Fruit fly (Drosophila melanogaster) whole organism, wandering third instar larva: ENCODE measurements around the gene Hap40.
A peak's percentile ranks its signal among the peaks of the same experiment; 100 is the strongest.

ENCODE experiments used
- Abd-B ChIP-seq: fragments of >200 bp; optimal IDR thresholded peaks from 2 replicates; lab custom pipeline; 2017; ENCODE audit warnings: missing biosample characterization, missing genetic modification characterization
- CG32264 ChIP-seq: fragments of 200-800 bp; sonication (Bioruptor generic); optimal IDR thresholded peaks from 2 replicates; lab custom pipeline; 2016; ENCODE audit warnings: missing biosample characterization, missing genetic modification characterization
- CG9705 ChIP-seq: fragments of 200-800 bp; sonication (Bioruptor generic); optimal IDR thresholded peaks from 2 replicates; lab custom pipeline; 2018; ENCODE audit warnings: missing biosample characterization, mild to moderate bottlenecking, missing genetic modification characterization
- CrebA ChIP-seq: fragments of 200-800 bp; sonication (Bioruptor generic); optimal IDR thresholded peaks from 2 replicates; lab custom pipeline; 2016; ENCODE audit warnings: missing biosample characterization, mild to moderate bottlenecking, missing genetic modification characterization, borderline replicate concordance
- Dfd ChIP-seq: fragments of >200 bp; optimal IDR thresholded peaks from 2 replicates; lab custom pipeline; 2017; ENCODE audit warnings: missing biosample characterization, missing genetic modification characterization
- Dif ChIP-seq: fragments of 200-275, 200-300 bp; sonication (Bioruptor generic); optimal IDR thresholded peaks from 2 replicates; lab custom pipeline; 2018; ENCODE audit warnings: missing biosample characterization, missing genetic modification characterization; ENCODE audit not compliant: partially characterized antibody
- GATAd ChIP-seq: sonication (Bioruptor generic); optimal IDR thresholded peaks from 2 replicates; lab custom pipeline; 2016; ENCODE audit warnings: missing biosample characterization, missing genetic modification characterization
- HLH106 ChIP-seq: fragments of 200-800 bp; optimal IDR thresholded peaks from 3 replicates; lab custom pipeline; 2019; ENCODE audit warnings: missing biosample characterization, mild to moderate bottlenecking, missing genetic modification characterization, moderate library complexity
- Hnf4 ChIP-seq: fragments of 200-800 bp; sonication (Bioruptor generic); optimal IDR thresholded peaks from 2 replicates; lab custom pipeline; 2016; ENCODE audit warnings: missing biosample characterization, mild to moderate bottlenecking, missing genetic modification characterization
- Hr78 ChIP-seq: fragments of >200 bp; optimal IDR thresholded peaks from 2 replicates; lab custom pipeline; 2017; ENCODE audit warnings: missing biosample characterization, missing genetic modification characterization
- Hr83 ChIP-seq: fragments of 200-300 bp; sonication (Bioruptor generic); optimal IDR thresholded peaks from 2 replicates; lab custom pipeline; 2016; ENCODE audit warnings: missing biosample characterization, mild to moderate bottlenecking, missing genetic modification characterization, moderate library complexity; ENCODE audit not compliant: poor library complexity, severe bottlenecking
- Jra ChIP-seq: sonication (Bioruptor generic); optimal IDR thresholded peaks from 2 replicates; lab custom pipeline; 2016; ENCODE audit warnings: missing biosample characterization, missing genetic modification characterization
- Mio ChIP-seq: sonication (Bioruptor generic); optimal IDR thresholded peaks from 2 replicates; lab custom pipeline; 2016; ENCODE audit warnings: missing biosample characterization, missing genetic modification characterization
- Myc ChIP-seq: fragments of >200 bp; optimal IDR thresholded peaks from 2 replicates; lab custom pipeline; 2017
- N ChIP-seq: fragments of >200 bp; optimal IDR thresholded peaks from 2 replicates; lab custom pipeline; 2018; ENCODE audit warnings: missing biosample characterization, missing external identifiers, missing genetic modification characterization
- OdsH ChIP-seq: fragments of 200-800 bp; sonication (Bioruptor generic); optimal IDR thresholded peaks from 2 replicates; lab custom pipeline; 2016; ENCODE audit warnings: missing biosample characterization, mild to moderate bottlenecking, missing genetic modification characterization
- Rel ChIP-seq, 2 experiments: fragments of 200-800 bp; sonication (Bioruptor generic) in 1 of 2; optimal IDR thresholded peaks; 2 replicates in 1 of 2; 3 replicates in 1 of 2; lab custom pipeline; 2016 to 2019; ENCODE audit warnings: mild to moderate bottlenecking in 2 of 2, missing biosample characterization in 2 of 2, missing genetic modification characterization in 2 of 2, moderate library complexity in 1 of 2
- Sp1 ChIP-seq: fragments of 200-800 bp; sonication (Bioruptor generic); optimal IDR thresholded peaks from 3 replicates; lab custom pipeline; 2019; ENCODE audit warnings: missing biosample characterization, mild to moderate bottlenecking, missing genetic modification characterization, moderate library complexity
- Vsx2 ChIP-seq: fragments of 200-300, 225-300 bp; sonication (Bioruptor generic); optimal IDR thresholded peaks from 2 replicates; lab custom pipeline; 2018; ENCODE audit warnings: missing biosample characterization, missing genetic modification characterization; ENCODE audit not compliant: partially characterized antibody
- br ChIP-seq: fragments of 200-800 bp; sonication (Bioruptor generic); optimal IDR thresholded peaks from 2 replicates; lab custom pipeline; 2016; ENCODE audit warnings: missing biosample characterization, missing genetic modification characterization
- brk ChIP-seq: fragments of 200-800 bp; sonication (Bioruptor generic); optimal IDR thresholded peaks from 2 replicates; lab custom pipeline; 2016; ENCODE audit warnings: missing biosample characterization, mild to moderate bottlenecking, missing genetic modification characterization
- dl ChIP-seq, 2 experiments: fragments of 175-275, 200-275 bp in 1 of 2; fragments of 200-275 bp in 1 of 2; sonication (Bioruptor generic); optimal IDR thresholded peaks; lab custom pipeline; 2018; ENCODE audit warnings: mild to moderate bottlenecking in 2 of 2, missing biosample characterization in 2 of 2, missing genetic modification characterization in 2 of 2, moderate library complexity in 2 of 2; ENCODE audit not compliant: partially characterized antibody in 2 of 2, insufficient read depth in 1 of 2
- dmrt93B ChIP-seq: fragments of 200-800 bp; sonication (Bioruptor generic); optimal IDR thresholded peaks from 2 replicates; lab custom pipeline; 2018; ENCODE audit warnings: missing biosample characterization, mild to moderate bottlenecking, missing genetic modification characterization
- dsf ChIP-seq: sonication (Bioruptor generic); optimal IDR thresholded peaks from 2 replicates; lab custom pipeline; 2016; ENCODE audit warnings: missing biosample characterization, missing genetic modification characterization, borderline replicate concordance
- ey ChIP-seq: fragments of 200-800 bp; sonication (Bioruptor generic); optimal IDR thresholded peaks from 2 replicates; lab custom pipeline; 2016; ENCODE audit warnings: missing biosample characterization, missing genetic modification characterization
- foxo ChIP-seq, 2 experiments: fragments of 200-800 bp; sonication (Bioruptor generic); optimal IDR thresholded peaks; 2 replicates in 1 of 2; 3 replicates in 1 of 2; lab custom pipeline; 2016 to 2017; ENCODE audit warnings: missing biosample characterization in 2 of 2, missing genetic modification characterization in 2 of 2
- fru ChIP-seq: fragments of 200-800 bp; sonication (Bioruptor generic); optimal IDR thresholded peaks from 3 replicates; lab custom pipeline; 2016; ENCODE audit warnings: missing biosample characterization, mild to moderate bottlenecking, missing genetic modification characterization
- h ChIP-seq: fragments of 200-800 bp; sonication (Bioruptor generic); optimal IDR thresholded peaks from 3 replicates; lab custom pipeline; 2016; ENCODE audit warnings: missing biosample characterization, mild to moderate bottlenecking, missing genetic modification characterization
- jim ChIP-seq: fragments of 175-275, 200-325 bp; sonication (Bioruptor generic); optimal IDR thresholded peaks from 2 replicates; lab custom pipeline; 2016; ENCODE audit warnings: missing biosample characterization, mild to moderate bottlenecking, missing genetic modification characterization
- lola ChIP-seq: fragments of >200 bp; optimal IDR thresholded peaks from 2 replicates; lab custom pipeline; 2017; ENCODE audit warnings: missing biosample characterization, missing genetic modification characterization
- pan ChIP-seq: fragments of >200 bp; optimal IDR thresholded peaks from 2 replicates; lab custom pipeline; 2017
- psq ChIP-seq: fragments of 200-800 bp; sonication (Bioruptor generic); optimal IDR thresholded peaks from 3 replicates; lab custom pipeline; 2017; ENCODE audit warnings: missing biosample characterization, mild to moderate bottlenecking, missing genetic modification characterization, moderate library complexity
- rgr ChIP-seq: fragments of 200-800 bp; sonication (Bioruptor generic); optimal IDR thresholded peaks from 3 replicates; lab custom pipeline; 2016; ENCODE audit warnings: missing biosample characterization, mild to moderate bottlenecking, missing genetic modification characterization
- sage ChIP-seq: fragments of 200-800 bp; sonication (Bioruptor generic); optimal IDR thresholded peaks from 2 replicates; lab custom pipeline; 2016; ENCODE audit warnings: missing biosample characterization, mild to moderate bottlenecking, missing genetic modification characterization
- sv ChIP-seq: fragments of 200-800 bp; sonication (Bioruptor generic); optimal IDR thresholded peaks from 3 replicates; lab custom pipeline; 2016; ENCODE audit warnings: missing biosample characterization, missing genetic modification characterization
- tai ChIP-seq: sonication (Bioruptor generic); optimal IDR thresholded peaks from 2 replicates; lab custom pipeline; 2016; ENCODE audit warnings: missing biosample characterization, missing genetic modification characterization
- usp ChIP-seq: fragments of >200 bp; optimal IDR thresholded peaks from 2 replicates; lab custom pipeline; 2017; ENCODE audit warnings: missing biosample characterization, missing genetic modification characterization
- woc ChIP-seq: sonication (Bioruptor generic); optimal IDR thresholded peaks from 2 replicates; lab custom pipeline; 2016; ENCODE audit warnings: missing biosample characterization, mild to moderate bottlenecking, missing genetic modification characterization

The Hap40 gene

DNA sequence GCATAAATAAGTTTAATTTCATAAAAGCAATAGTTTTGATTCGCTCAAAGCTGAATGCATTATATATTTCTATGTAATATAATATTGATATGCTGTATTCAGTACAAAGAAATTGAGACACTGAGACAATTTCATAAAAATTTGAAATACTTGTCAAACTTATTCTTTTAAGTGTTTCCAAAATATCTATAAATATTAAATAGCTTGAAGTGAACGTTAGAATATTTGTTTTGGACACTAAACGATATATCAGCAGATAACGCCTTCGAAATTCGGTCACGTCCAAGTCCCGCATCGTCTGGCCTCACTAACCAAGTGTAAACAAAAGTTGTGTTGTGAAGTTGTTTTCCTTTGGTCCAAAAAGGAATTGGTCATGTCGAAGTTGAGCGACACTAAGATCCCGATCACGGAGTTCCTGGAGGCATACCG, 6.8 kb downstream of the Hap40 start:
- TF ChIP-seq rgr (GFP tag; lab: Kevin White, UChicago) (no peak), Myc (peak; percentile 68)

DNA sequence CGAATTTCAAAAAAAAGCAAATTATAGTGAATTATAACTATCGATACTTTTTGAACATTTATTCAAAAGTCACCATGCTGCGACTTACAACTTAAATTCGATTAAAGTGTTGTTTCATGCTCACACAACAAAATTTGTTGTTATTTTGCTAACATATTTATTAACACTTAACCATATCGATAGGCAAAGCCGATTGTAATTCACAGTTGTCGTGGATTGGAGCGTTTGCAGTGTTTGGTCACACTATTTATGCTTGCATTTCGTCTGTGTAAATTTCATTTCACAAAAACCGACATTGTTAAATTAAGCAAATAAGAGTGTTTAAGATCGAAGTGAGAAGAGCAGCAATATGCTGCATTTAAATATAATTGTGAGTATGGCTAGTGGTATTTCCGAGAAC, 8.5 kb downstream of the Hap40 start, which contains the start of gene HUWE1:
Gene HUWE1, plus strand, starts transcription at position 220 of the 400 bp plus-strand sequence.
- no peak for TF ChIP-seq Rel (GFP tag; optimal IDR thresholded peaks at IDR 0.05; lab: Kevin White, UChicago)
- peak; percentile 27 for TF ChIP-seq Rel (tag; optimal IDR thresholded peaks at IDR 0.05; lab: Kevin White, UChicago)
- no peak for TF ChIP-seq CG32264
- no peak for TF ChIP-seq Myc
- peak; percentile 19 for TF ChIP-seq Sp1 (GFP tag; lab: Kevin White, UChicago)
- TF ChIP-seq, all 38 proteins: peak for 2

DNA sequence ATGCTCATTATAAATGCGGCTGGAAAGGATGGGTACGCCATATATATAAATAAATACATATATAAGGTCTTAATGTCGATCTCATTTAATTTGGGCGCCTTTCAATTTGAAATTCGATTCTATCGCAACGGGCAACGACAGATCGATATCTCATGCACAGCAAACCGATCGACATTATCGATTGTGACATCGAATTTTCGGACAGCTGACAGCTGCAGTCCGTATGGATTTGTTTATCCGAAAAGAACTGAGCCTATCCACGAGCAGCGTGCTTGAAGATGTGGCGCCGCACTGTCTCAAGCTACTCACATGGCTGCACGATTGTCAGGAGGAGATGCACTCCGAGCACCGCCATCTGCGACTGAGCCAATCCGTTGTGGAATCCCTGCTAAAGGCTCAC, 28.0 kb downstream of the Hap40 start, which contains the start of gene CG8191:
Gene CG8191, plus strand, starts transcription at position 211 of the 400 bp plus-strand sequence.
- TF ChIP-seq Hnf4 (GFP tag; lab: Kevin White, UChicago) = no peak
- TF ChIP-seq GATAd (GFP tag; lab: Kevin White, UChicago) = no peak
- no peak for TF ChIP-seq Hr83 (GFP tag; lab: Kevin White, UChicago)
- no peak for TF ChIP-seq Myc
- no peak for TF ChIP-seq h (GFP tag; lab: Kevin White, UChicago)
- TF ChIP-seq, all 38 proteins: peak for 0

DNA sequence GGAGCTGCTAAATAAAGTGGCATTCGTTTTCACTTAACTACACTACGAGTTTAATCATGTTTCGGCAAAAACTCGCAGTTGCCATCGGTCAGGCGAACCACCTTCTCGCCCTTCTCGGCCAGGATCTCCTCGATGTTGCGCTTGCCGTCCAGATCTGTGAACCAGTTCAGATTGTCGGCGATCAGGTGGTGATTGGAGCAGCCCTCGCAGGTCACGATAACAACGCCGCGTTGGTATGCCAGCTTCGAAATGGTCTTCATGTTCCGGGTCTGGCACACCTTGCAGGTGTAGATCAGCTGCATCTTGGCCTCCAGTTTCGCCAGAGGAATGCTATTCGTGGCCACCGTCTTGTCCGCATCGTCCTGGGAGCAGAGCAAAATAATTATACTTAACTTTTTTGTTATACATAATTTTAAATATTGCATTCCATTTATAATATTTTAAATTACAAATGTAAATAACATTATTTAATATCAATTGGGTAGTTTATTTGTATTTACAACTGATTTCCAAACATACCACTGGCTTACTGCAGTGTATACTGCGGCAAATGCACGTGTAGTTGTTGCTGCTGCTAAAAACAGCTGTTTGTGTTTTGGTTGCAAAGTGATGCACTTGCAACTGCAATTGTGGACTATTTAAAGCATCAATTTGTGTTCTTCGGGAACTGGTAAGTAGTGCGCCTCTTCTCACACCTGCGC, 29.4 kb downstream of the Hap40 start:
- TF ChIP-seq usp = no peak

DNA sequence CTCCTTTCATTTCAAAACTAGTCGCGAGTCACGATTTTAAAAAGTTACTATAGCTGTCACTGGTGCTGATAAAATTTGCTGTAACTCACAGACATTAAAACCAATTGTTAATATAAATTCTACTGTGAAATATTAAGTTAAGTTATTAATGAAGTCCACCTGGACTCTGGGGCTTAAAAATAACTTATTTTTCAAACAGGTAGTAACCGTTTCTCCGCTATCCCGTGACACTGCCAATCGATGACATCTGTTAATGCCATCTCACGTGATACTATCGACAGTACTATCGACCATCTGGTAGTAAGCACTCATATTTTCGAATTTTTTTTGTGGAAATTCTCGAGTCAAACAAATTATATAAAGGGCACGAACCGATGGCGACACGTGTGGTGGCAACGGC, 30.1 kb downstream of the Hap40 start, which contains the start of the genes CG12379 and MagR:
Gene CG12379, minus strand, starts transcription at position 2 of the 400 bp plus-strand sequence.
Gene MagR, plus strand, starts transcription at position 276 of the 400 bp plus-strand sequence.
- TF ChIP-seq dl (GFP tag; optimal IDR thresholded peaks at IDR 0.05; lab: Kevin White, UChicago; ENCODE audit: insufficient read depth in 1 of 2, partially characterized antibody in 2 of 2) (no peak), lola (GFP tag; lab: Kevin White, UChicago) (no peak), dmrt93B (GFP tag; lab: Kevin White, UChicago) (no peak), usp (no peak), Mio (GFP tag; lab: Kevin White, UChicago) (no peak), br (peak; percentile 48), Hr78 (no peak), fru (GFP tag; lab: Kevin White, UChicago) (peak; percentile 71), CG32264 (no peak), Hnf4 (GFP tag; lab: Kevin White, UChicago) (no peak), HLH106 (peak; percentile 81), Vsx2 (GFP tag; lab: Kevin White, UChicago) (no peak), CG9705 (GFP tag; lab: Kevin White, UChicago) (peak; percentile 71), woc (peak; percentile 88), brk (GFP tag; lab: Kevin White, UChicago) (no peak), Hr83 (GFP tag; lab: Kevin White, UChicago) (no peak), tai (GFP tag; lab: Kevin White, UChicago) (no peak), Dfd (GFP tag; lab: Kevin White, UChicago) (no peak), Rel (GFP tag; optimal IDR thresholded peaks at IDR 0.05; lab: Kevin White, UChicago) (no peak), Rel (tag; optimal IDR thresholded peaks at IDR 0.05; lab: Kevin White, UChicago) (peak; percentile 28), pan (lab: Kevin White, UChicago) (no peak), Sp1 (GFP tag; lab: Kevin White, UChicago) (peak; percentile 69), Jra (no peak), rgr (GFP tag; lab: Kevin White, UChicago) (peak; percentile 53), foxo (GFP tag; optimal IDR thresholded peaks at IDR 0.05; lab: Kevin White, UChicago) (peak in 1 of 2 experiments; percentile 59), GATAd (GFP tag; lab: Kevin White, UChicago) (no peak), Abd-B (GFP tag; lab: Kevin White, UChicago) (no peak), psq (GFP tag; lab: Kevin White, UChicago) (peak; percentile 32), h (GFP tag; lab: Kevin White, UChicago) (peak; percentile 73), dsf (no peak), N (GFP tag; lab: Kevin White, UChicago) (no peak), jim (no peak), sv (GFP tag; lab: Kevin White, UChicago) (peak; percentile 35), CrebA (GFP tag; lab: Kevin White, UChicago) (no peak), Dif (no peak), ey (GFP tag; lab: Kevin White, UChicago) (peak; percentile 57), Myc (peak; percentile 68), sage (GFP tag; lab: Kevin White, UChicago) (no peak), OdsH (GFP tag; lab: Kevin White, UChicago) (no peak)
